Fruit fly (Drosophila melanogaster) whole organism, embryonic: ENCODE data around the gene eloF.

ENCODE experiments used
- ATbp ChIP-seq: fragments of 200-800 bp; sonication (Bioruptor generic); optimal IDR thresholded peaks from 2 replicates; lab custom pipeline; 2017; ENCODE audit warnings: missing biosample characterization, mild to moderate bottlenecking, missing genetic modification characterization, missing genetic modification reagents
- CG10209 ChIP-seq: fragments of 200-800 bp; sonication (Bioruptor generic); optimal IDR thresholded peaks from 3 replicates; lab custom pipeline; 2017; ENCODE audit warnings: missing biosample characterization, mild to moderate bottlenecking, missing genetic modification characterization, missing genetic modification reagents
- CG1792 ChIP-seq: fragments of 200-800 bp; sonication (Bioruptor generic); optimal IDR thresholded peaks from 2 replicates; lab custom pipeline; 2016; ENCODE audit warnings: missing biosample characterization, missing genetic modification characterization
- CG7839 ChIP-seq: fragments of 200-800 bp; sonication (Bioruptor generic); optimal IDR thresholded peaks from 3 replicates; lab custom pipeline; 2018; ENCODE audit warnings: missing biosample characterization, mild to moderate bottlenecking, missing genetic modification characterization, moderate library complexity
- Dek ChIP-seq: fragments of 200-800 bp; sonication (Bioruptor generic); optimal IDR thresholded peaks from 3 replicates; lab custom pipeline; 2019; ENCODE audit warnings: missing biosample characterization, mild to moderate bottlenecking, missing genetic modification characterization, moderate library complexity
- Jarid2 ChIP-seq: fragments of 200-800 bp; sonication (Bioruptor generic); optimal IDR thresholded peaks from 3 replicates; lab custom pipeline; 2017; ENCODE audit warnings: mild to moderate bottlenecking, missing biosample characterization, missing genetic modification reagents, missing genetic modification characterization
- lilli ChIP-seq: fragments of 200-800 bp; sonication (Bioruptor generic); optimal IDR thresholded peaks from 3 replicates; lab custom pipeline; 2016; ENCODE audit warnings: missing biosample characterization, missing genetic modification characterization
- peb ChIP-seq: fragments of 200-800 bp; sonication (Bioruptor generic); IDR thresholded peaks from 2 replicates; pipeline ENCODE4 v1.3.6; 2022; ENCODE audit warnings: missing biosample characterization, missing genetic modification characterization
- trem ChIP-seq: fragments of 200-800 bp; optimal IDR thresholded peaks from 3 replicates; lab custom pipeline; 2019; ENCODE audit warnings: missing biosample characterization, mild to moderate bottlenecking, missing genetic modification characterization, moderate library complexity

dm6 chr3R:9857785-9858184, 43.8 kb downstream of the eloF start:
- TF ChIP-seq lilli (GFP tag; lab: Kevin White, UChicago) (no peak), trem (tag; lab: Kevin White, UChicago) (no peak), CG1792 (GFP tag; lab: Kevin White, UChicago) (no peak), Dek (tag; lab: Kevin White, UChicago) (no peak), ATbp (no peak), Jarid2 (GFP tag; lab: Kevin White, UChicago) (no peak), CG10209 (GFP tag; lab: Kevin White, UChicago) (peak; percentile 15), CG7839 (tag; lab: Kevin White, UChicago) (peak; percentile 51), peb (GFP tag; lab: Robert Waterston, UW) (no peak)
